Worm (Caenorhabditis elegans): ENCODE results near the gene srd-7.
A peak's percentile ranks its signal among the peaks of the same experiment; 100 is the strongest.

srd-7 gene

ce11 chrIV:10821672-10822304, 35.2 kb upstream of the srd-7 start (continued):
- TF ChIP-seq mdl-1 (tag; optimal IDR thresholded peaks at IDR 0.05) (peak in 1 of 2 experiments; percentile 84), ceh-63 (GFP tag; optimal IDR thresholded peaks at IDR 0.05) (no peak), ceh-8 (GFP tag; optimal IDR thresholded peaks at IDR 0.05) (peak; percentile 41), nhr-90 (tag; optimal IDR thresholded peaks at IDR 0.05; ENCODE audit: poor library complexity) (peak; percentile 67), pqm-1 (tag; optimal IDR thresholded peaks at IDR 0.05) (no peak), alr-1 (tag; optimal IDR thresholded peaks at IDR 0.05; ENCODE audit: borderline replicate concordance) (no peak), unc-86 (tag; optimal IDR thresholded peaks at IDR 0.05) (peak; percentile 84), efl-1 (optimal IDR thresholded peaks at IDR 0.05) (peak; percentile 70 to 74), efl-1 (GFP tag; optimal IDR thresholded peaks at IDR 0.05 in 1 of 2) (peak; percentile 42 to 90), fos-1 (tag; optimal IDR thresholded peaks at IDR 0.05) (peak; percentile 86), C16A3.4 (tag; optimal IDR thresholded peaks at IDR 0.05) (peak; percentile 94), hlh-17 (GFP tag; optimal IDR thresholded peaks at IDR 0.05; ENCODE audit: borderline replicate concordance) (no peak), mab-9 (GFP tag; IDR thresholded peaks at IDR 0.05) (no peak), nhr-71 (tag; optimal IDR thresholded peaks at IDR 0.05) (peak; percentile 88), dpl-1 (GFP tag; optimal IDR thresholded peaks at IDR 0.05) (peak; percentile 39 to 55 (median 44)), C34B4.2 (tag; optimal IDR thresholded peaks at IDR 0.05) (no peak), nhr-19 (GFP tag; conservative IDR thresholded peaks at IDR 0.05) (peak; percentile 70), nhr-237 (tag; optimal IDR thresholded peaks at IDR 0.05) (peak; percentile 82), nhr-11 (tag; optimal IDR thresholded peaks at IDR 0.05) (peak; percentile 12), pag-3 (tag; optimal IDR thresholded peaks at IDR 0.05; ENCODE audit: borderline replicate concordance, insufficient read depth) (no peak), nhr-28 (tag; optimal IDR thresholded peaks at IDR 0.05) (no peak), elt-2 (tag; optimal IDR thresholded peaks at IDR 0.05) (no peak), F16B12.6 (tag; optimal IDR thresholded peaks at IDR 0.05) (peak; percentile 25), nhr-84 (tag; optimal IDR thresholded peaks at IDR 0.05) (no peak), unc-62 (GFP tag; optimal IDR thresholded peaks at IDR 0.05) (no peak), irx-1 (tag; optimal IDR thresholded peaks at IDR 0.05) (peak; percentile 64), ceh-82 (tag; optimal IDR thresholded peaks at IDR 0.05) (peak; percentile 58 to 83 (median 75)), skn-1 (tag; optimal IDR thresholded peaks at IDR 0.05) (peak; percentile 62), snu-23 (GFP tag; optimal IDR thresholded peaks at IDR 0.05) (peak; percentile 94), snpc-4 (tag; optimal IDR thresholded peaks at IDR 0.05) (peak; percentile 52), jun-1 (tag; optimal IDR thresholded peaks at IDR 0.05) (peak; percentile 83), aly-2 (tag; optimal IDR thresholded peaks at IDR 0.05) (peak; percentile 12)

- TF ChIP-seq ceh-82 (tag; optimal IDR thresholded peaks at IDR 0.05) (peak in 1 of 3 experiments; percentile 38), irx-1 (tag; optimal IDR thresholded peaks at IDR 0.05) (no peak)
Measured at ce11 chrIV:10820837-10821671, 34.4 kb upstream of the srd-7 start.

- TF ChIP-seq unc-62 (GFP tag; optimal IDR thresholded peaks at IDR 0.05) (no peak), unc-86 (tag; optimal IDR thresholded peaks at IDR 0.05) (no peak), pqm-1 (tag; optimal IDR thresholded peaks at IDR 0.05) (no peak), ceh-8 (GFP tag; optimal IDR thresholded peaks at IDR 0.05) (no peak), fos-1 (tag; optimal IDR thresholded peaks at IDR 0.05) (no peak), fkh-10 (GFP tag; optimal IDR thresholded peaks at IDR 0.05) (no peak), nhr-12 (tag; optimal IDR thresholded peaks at IDR 0.05) (no peak), rnt-1 (tag; optimal IDR thresholded peaks at IDR 0.05) (no peak), aly-2 (tag; optimal IDR thresholded peaks at IDR 0.05) (no peak), nhr-19 (GFP tag; conservative IDR thresholded peaks at IDR 0.05) (no peak), skn-1 (tag; optimal IDR thresholded peaks at IDR 0.05) (no peak), irx-1 (tag; optimal IDR thresholded peaks at IDR 0.05) (no peak), sptf-1 (tag; optimal IDR thresholded peaks at IDR 0.05) (no peak), lin-35 (GFP tag; optimal IDR thresholded peaks at IDR 0.05) (peak in 1 of 2 experiments; percentile 24), blmp-1 (tag; optimal IDR thresholded peaks at IDR 0.05) (peak; percentile 12), pax-3 (tag; optimal IDR thresholded peaks at IDR 0.05) (no peak), nhr-28 (tag; optimal IDR thresholded peaks at IDR 0.05) (no peak)
Measured at ce11 chrIV:10820114-10820513, 33.5 kb upstream of the srd-7 start.

Data from whole organism, L1 larva.